Worm (Caenorhabditis elegans) whole organism, young adult: ENCODE results near the gene tbx-2.

ENCODE experiments used
- B0035.1 ChIP-seq: sonication (generic microtip); optimal IDR thresholded peaks from 2 replicates; lab custom pipeline; 2016; ENCODE audit warnings: missing genetic modification characterization, mild to moderate bottlenecking, missing compliant biosample characterization, missing genotype, missing genetic modification reagents
- D2030.7 ChIP-seq: fragments of 200-800 bp; sonication (Bioruptor generic); IDR thresholded peaks from 2 replicates; pipeline ENCODE4 v1.3.6; 2022; ENCODE audit warnings: missing genetic modification reagents, missing genetic modification characterization, missing compliant biosample characterization
- F33H1.4 ChIP-seq: fragments of 200-800 bp; sonication (Bioruptor generic); IDR thresholded peaks from 2 replicates; pipeline ENCODE4 v1.3.6; 2022; ENCODE audit warnings: missing genetic modification reagents, missing genetic modification characterization, missing compliant biosample characterization
- F52B5.7 ChIP-seq: sonication (generic microtip); optimal IDR thresholded peaks from 2 replicates; lab custom pipeline; 2016; ENCODE audit warnings: mild to moderate bottlenecking, missing genetic modification characterization, missing compliant biosample characterization
- T07F8.4 ChIP-seq: sonication (generic microtip); optimal IDR thresholded peaks from 2 replicates; lab custom pipeline; 2016; ENCODE audit warnings: mild to moderate bottlenecking, missing genetic modification characterization, moderate library complexity, missing compliant biosample characterization
- T26A5.8 ChIP-seq: sonication (generic microtip); optimal IDR thresholded peaks from 2 replicates; lab custom pipeline; 2016; ENCODE audit warnings: missing genetic modification characterization, missing compliant biosample characterization
- Y79H2A.3 ChIP-seq: fragments of 200-800 bp; sonication (Bioruptor generic); conservative IDR thresholded peaks from 2 replicates; pipeline ENCODE4 v1.3.6; 2022; ENCODE audit warnings: missing genetic modification reagents, missing genetic modification characterization, missing compliant biosample characterization
- ZK185.1 ChIP-seq: sonication (generic microtip); optimal IDR thresholded peaks from 2 replicates; lab custom pipeline; 2016; ENCODE audit warnings: mild to moderate bottlenecking, missing genetic modification characterization, missing compliant biosample characterization; ENCODE audit not compliant: poor library complexity, severe bottlenecking
- ama-1 ChIP-seq, 3 experiments: fragments of 150-350 bp in 1 of 3; sonication (generic microtip) in 2 of 3; optimal IDR thresholded peaks; 2 replicates each; lab custom pipeline; 2014 to 2018; ENCODE audit warnings: missing biosample characterization in 2 of 3, missing genetic modification characterization in 2 of 3, missing genetic modification reagents in 2 of 3
- aptf-3 ChIP-seq: fragments of 200-800 bp; sonication (Bioruptor generic); IDR thresholded peaks from 2 replicates; pipeline ENCODE4 v1.3.6; 2022; ENCODE audit warnings: missing genetic modification characterization, missing compliant biosample characterization
- atf-7 ChIP-seq: sonication (generic microtip); optimal IDR thresholded peaks from 2 replicates; lab custom pipeline; 2017; ENCODE audit warnings: mild to moderate bottlenecking, missing genetic modification characterization, missing compliant biosample characterization
- attf-3 ChIP-seq: fragments of 200-800 bp; sonication (Bioruptor generic); conservative IDR thresholded peaks from 2 replicates; pipeline ENCODE4 v1.3.6; 2022; ENCODE audit warnings: missing genetic modification reagents, missing genetic modification characterization, missing compliant biosample characterization
- bed-2 ChIP-seq: fragments of 200-800 bp; sonication (Bioruptor generic); IDR thresholded peaks from 2 replicates; pipeline ENCODE4 v1.3.6; 2022; ENCODE audit warnings: missing genetic modification reagents, missing genetic modification characterization, missing compliant biosample characterization
- cebp-1 ChIP-seq, 2 experiments: fragments of 200-800 bp in 1 of 2; sonication (Bioruptor generic) in 1 of 2; sonication (generic microtip) in 1 of 2; IDR thresholded peaks in 1 of 2; optimal IDR thresholded peaks in 1 of 2; 2 replicates each; pipeline versions ENCODE4 v1.3.6 to Lab custom; 2017 to 2022; ENCODE audit warnings: missing compliant biosample characterization in 2 of 2, missing genetic modification characterization in 2 of 2, mild to moderate bottlenecking in 1 of 2, missing genetic modification reagents in 1 of 2, moderate library complexity in 1 of 2
- ceh-40 ChIP-seq: fragments of 200-800 bp; sonication (Bioruptor generic); IDR thresholded peaks from 2 replicates; pipeline ENCODE4 v1.3.6; 2022; ENCODE audit warnings: missing genetic modification characterization, missing compliant biosample characterization
- ceh-79 ChIP-seq: sonication (generic microtip); optimal IDR thresholded peaks from 2 replicates; lab custom pipeline; 2017; ENCODE audit warnings: mild to moderate bottlenecking, missing genetic modification characterization, missing compliant biosample characterization
- die-1 ChIP-seq: sonication (generic microtip); optimal IDR thresholded peaks from 2 replicates; lab custom pipeline; 2016; ENCODE audit warnings: missing genotype, mild to moderate bottlenecking, missing genetic modification characterization, missing compliant biosample characterization
- dpff-1 ChIP-seq: sonication (generic microtip); optimal IDR thresholded peaks from 2 replicates; lab custom pipeline; 2017; ENCODE audit warnings: mild to moderate bottlenecking, missing genetic modification characterization, missing compliant biosample characterization
- efl-1 ChIP-seq: fragments of 150-350 bp; optimal IDR thresholded peaks from 2 replicates; lab custom pipeline; 2014; ENCODE audit warnings: missing biosample characterization, missing genetic modification reagents, missing genetic modification characterization
- egl-18 ChIP-seq: fragments of 200-800 bp; sonication (Bioruptor generic); IDR thresholded peaks from 2 replicates; pipeline ENCODE4 v1.3.6; 2022; ENCODE audit warnings: missing genetic modification reagents, missing genetic modification characterization, missing compliant biosample characterization
- ets-4 ChIP-seq: fragments of 200-800 bp; sonication (Bioruptor generic); optimal IDR thresholded peaks from 2 replicates; lab custom pipeline; 2018; ENCODE audit warnings: mild to moderate bottlenecking, missing genetic modification characterization, missing compliant biosample characterization
- fkh-3 ChIP-seq: sonication (generic microtip); optimal IDR thresholded peaks from 2 replicates; lab custom pipeline; 2016; ENCODE audit warnings: mild to moderate bottlenecking, missing genetic modification characterization, missing compliant biosample characterization
- gei-17 ChIP-seq: fragments of 200-800 bp; sonication (Bioruptor generic); optimal IDR thresholded peaks from 2 replicates; lab custom pipeline; 2018; ENCODE audit warnings: mild to moderate bottlenecking, missing genetic modification characterization, missing compliant biosample characterization
- him-1 ChIP-seq: sonication (generic microtip); optimal IDR thresholded peaks from 2 replicates; lab custom pipeline; 2016; ENCODE audit warnings: missing genotype, missing genetic modification reagents, missing genetic modification characterization, missing compliant biosample characterization
- hlh-12 ChIP-seq: sonication (generic microtip); optimal IDR thresholded peaks from 2 replicates; lab custom pipeline; 2016; ENCODE audit warnings: missing genetic modification characterization, missing compliant biosample characterization
- hmg-1.2 ChIP-seq: fragments of 200-800 bp; sonication (Bioruptor generic); IDR thresholded peaks from 2 replicates; pipeline ENCODE4 v1.3.6; 2022; ENCODE audit warnings: missing genetic modification reagents, missing genetic modification characterization, missing compliant biosample characterization
- let-607 ChIP-seq, 2 experiments: fragments of 200-800 bp in 1 of 2; sonication (Bioruptor generic) in 1 of 2; sonication (generic microtip) in 1 of 2; optimal IDR thresholded peaks; 2 replicates each; lab custom pipeline; 2016 to 2018; ENCODE audit warnings: mild to moderate bottlenecking in 2 of 2, missing compliant biosample characterization in 2 of 2, missing genetic modification characterization in 2 of 2, moderate library complexity in 2 of 2, missing genotype in 1 of 2
- lsl-1 ChIP-seq: fragments of 200-800 bp; sonication (Bioruptor generic); optimal IDR thresholded peaks from 2 replicates; lab custom pipeline; 2018; ENCODE audit warnings: mild to moderate bottlenecking, missing genetic modification characterization, moderate library complexity, missing compliant biosample characterization
- lsy-27 ChIP-seq: sonication (generic microtip); optimal IDR thresholded peaks from 2 replicates; lab custom pipeline; 2017; ENCODE audit warnings: missing genetic modification characterization, mild to moderate bottlenecking, missing compliant biosample characterization, antibody characterized with exemption, missing genotype, borderline replicate concordance; ENCODE audit not compliant: insufficient read depth
- madf-10 ChIP-seq: sonication (generic microtip); optimal IDR thresholded peaks from 2 replicates; lab custom pipeline; 2016; ENCODE audit warnings: mild to moderate bottlenecking, missing genetic modification characterization, missing compliant biosample characterization
- mes-4 ChIP-seq: sonication (generic microtip); optimal IDR thresholded peaks from 2 replicates; lab custom pipeline; 2016; ENCODE audit warnings: missing genotype, missing genetic modification characterization, missing compliant biosample characterization
- nfya-2 ChIP-seq: fragments of 200-800 bp; sonication (Bioruptor generic); IDR thresholded peaks from 2 replicates; pipeline ENCODE4 v1.3.6; 2022; ENCODE audit warnings: missing genetic modification reagents, missing genetic modification characterization, missing compliant biosample characterization
- nhr-80 ChIP-seq: sonication (generic microtip); optimal IDR thresholded peaks from 2 replicates; lab custom pipeline; 2016; ENCODE audit warnings: missing genetic modification characterization, missing compliant biosample characterization
- nhr-90 ChIP-seq: sonication (generic microtip); optimal IDR thresholded peaks from 2 replicates; lab custom pipeline; 2016; ENCODE audit warnings: missing genotype, mild to moderate bottlenecking, missing genetic modification characterization, missing compliant biosample characterization
- pha-4 ChIP-seq: fragments of 150-350 bp; sonication (generic microtip); optimal IDR thresholded peaks from 2 replicates; lab custom pipeline; 2014; ENCODE audit warnings: missing biosample characterization, missing genetic modification reagents, missing genetic modification characterization
- rcor-1 ChIP-seq: fragments of 200-800 bp; sonication (Bioruptor generic); IDR thresholded peaks from 2 replicates; pipeline ENCODE4 v1.3.6; 2022; ENCODE audit warnings: missing genetic modification reagents, missing genetic modification characterization, missing compliant biosample characterization
- sdz-38 ChIP-seq: sonication (generic microtip); optimal IDR thresholded peaks from 2 replicates; lab custom pipeline; 2016; ENCODE audit warnings: missing genotype, missing genetic modification characterization, missing compliant biosample characterization
- snpc-3.4 ChIP-seq: sonication (generic microtip); optimal IDR thresholded peaks from 2 replicates; lab custom pipeline; 2017; ENCODE audit warnings: missing genetic modification characterization, mild to moderate bottlenecking, missing compliant biosample characterization, antibody characterized with exemption, moderate library complexity, missing genotype, missing genetic modification reagents
- somi-1 ChIP-seq: fragments of 200-800 bp; sonication (Bioruptor generic); optimal IDR thresholded peaks from 2 replicates; lab custom pipeline; 2018; ENCODE audit warnings: mild to moderate bottlenecking, missing genetic modification characterization, missing compliant biosample characterization
- unc-62 ChIP-seq: fragments of 150-350 bp; optimal IDR thresholded peaks from 2 replicates; lab custom pipeline; 2014; ENCODE audit warnings: missing biosample characterization, missing genetic modification reagents, missing genetic modification characterization
- zim-3 ChIP-seq: sonication (generic microtip); optimal IDR thresholded peaks from 2 replicates; lab custom pipeline; 2017; ENCODE audit warnings: mild to moderate bottlenecking, missing genetic modification characterization, moderate library complexity, missing compliant biosample characterization
- ztf-25 ChIP-seq: fragments of 200-800 bp; sonication (Bioruptor generic); IDR thresholded peaks from 2 replicates; pipeline ENCODE4 v1.3.6; 2022; ENCODE audit warnings: missing genetic modification reagents, missing genetic modification characterization, missing compliant biosample characterization
- ztf-26 ChIP-seq: sonication (generic microtip); optimal IDR thresholded peaks from 2 replicates; lab custom pipeline; 2017; ENCODE audit warnings: missing genetic modification characterization, missing compliant biosample characterization
- ztf-6 ChIP-seq: fragments of 200-800 bp; sonication (Bioruptor generic); IDR thresholded peaks from 2 replicates; pipeline ENCODE4 v1.3.6; 2022; ENCODE audit warnings: missing genetic modification reagents, missing genetic modification characterization, missing compliant biosample characterization

The tbx-2 gene

ce11 chrIII:5172470-5172869, 36.4 kb upstream of the tbx-2 start, which contains the start of gene K10D2.5 (continued):
- TF ChIP-seq sdz-38 (tag; lab: Kevin White, UChicago) (no peak), T26A5.8 (tag; lab: Kevin White, UChicago) (no peak), egl-18 (no peak), mes-4 (no peak), D2030.7 (GFP tag; lab: Robert Waterston, UW) (peak; percentile 99), F52B5.7 (tag; lab: Kevin White, UChicago) (peak; percentile 68), zim-3 (peak; percentile 80), efl-1 (peak; percentile 78), attf-3 (peak; percentile 85), unc-62 (GFP tag; lab: Kevin White, UChicago) (no peak), fkh-3 (tag; lab: Kevin White, UChicago) (no peak), ceh-79 (no peak), B0035.1 (tag; lab: Kevin White, UChicago) (peak; percentile 31), let-607 (tag; optimal IDR thresholded peaks at IDR 0.05; lab: Kevin White, UChicago) (peak; percentile 20 to 65), him-1 (tag; lab: Kevin White, UChicago) (peak; percentile 8), madf-10 (tag; lab: Kevin White, UChicago) (peak; percentile 92), die-1 (tag; lab: Kevin White, UChicago) (peak; percentile 60), Y79H2A.3 (GFP tag; lab: Robert Waterston, UW) (peak; percentile 87), hlh-12 (tag; lab: Kevin White, UChicago) (no peak), ceh-40 (GFP tag; lab: Robert Waterston, UW) (peak; percentile 91), ztf-6 (GFP tag; lab: Robert Waterston, UW) (peak; percentile 94), T07F8.4 (tag; lab: Kevin White, UChicago) (peak; percentile 70), cebp-1 (GFP tag; IDR thresholded peaks at IDR 0.05; lab: Robert Waterston, UW) (peak; percentile 90), cebp-1 (tag; optimal IDR thresholded peaks at IDR 0.05; lab: Kevin White, UChicago) (peak; percentile 81), aptf-3 (GFP tag; lab: Robert Waterston, UW) (peak; percentile 63; the same call in 1 of the 2 replicates), dpff-1 (tag; lab: Kevin White, UChicago) (no peak), atf-7 (peak; percentile 55), hmg-1.2 (peak; percentile 77), lsy-27 (tag; lab: Kevin White, UChicago) (no peak), lsl-1 (peak; percentile 77), snpc-3.4 (tag; lab: Kevin White, UChicago) (peak; percentile 71), bed-2 (GFP tag; lab: Robert Waterston, UW) (peak; percentile 98), ama-1 (optimal IDR thresholded peaks at IDR 0.05; lab: Kevin White, UChicago) (no peak), ama-1 (GFP tag; optimal IDR thresholded peaks at IDR 0.05; lab: Kevin White, UChicago) (no peak), F33H1.4 (peak; percentile 83), somi-1 (GFP tag; lab: Kevin White, UChicago) (peak; percentile 84), rcor-1 (GFP tag; lab: Robert Waterston, UW) (peak; percentile 96), nfya-2 (GFP tag; lab: Robert Waterston, UW) (no peak), gei-17 (GFP tag; lab: Kevin White, UChicago) (no peak), ZK185.1 (tag; lab: Kevin White, UChicago) (peak; percentile 97), ztf-26 (tag; lab: Kevin White, UChicago) (peak; percentile 25), pha-4 (tag; lab: Kevin White, UChicago) (no peak), nhr-90 (no peak), ztf-25 (peak; percentile 100), ets-4 (GFP tag; lab: Kevin White, UChicago) (no peak), nhr-80 (tag; lab: Kevin White, UChicago) (peak; percentile 80)
